Worm (Caenorhabditis elegans) whole organism, late embryonic: ENCODE measurements around the gene srx-8.

Source experiments
- C08G9.2 ChIP-seq: sonication (generic microtip); optimal IDR thresholded peaks from 2 replicates; lab custom pipeline; 2016; ENCODE audit warnings: mild to moderate bottlenecking, missing genetic modification characterization, moderate library complexity, missing compliant biosample characterization
- T23F11.4 ChIP-seq: fragments of 200-800 bp; sonication (Bioruptor generic); optimal IDR thresholded peaks from 2 replicates; lab custom pipeline; 2018; ENCODE audit warnings: mild to moderate bottlenecking, missing genetic modification characterization, missing compliant biosample characterization
- Y22D7AL.16 ChIP-seq: sonication (generic microtip); optimal IDR thresholded peaks from 2 replicates; lab custom pipeline; 2016; ENCODE audit warnings: missing genetic modification characterization, missing compliant biosample characterization
- ahr-1 ChIP-seq: sonication (generic microtip); optimal IDR thresholded peaks from 2 replicates; lab custom pipeline; 2016; ENCODE audit warnings: missing genetic modification characterization, missing compliant biosample characterization
- ama-1 ChIP-seq: fragments of 150-350 bp; optimal IDR thresholded peaks from 2 replicates; lab custom pipeline; 2014
- ceh-18 ChIP-seq: sonication (generic microtip); optimal IDR thresholded peaks from 2 replicates; lab custom pipeline; 2016; ENCODE audit warnings: missing genetic modification characterization, missing compliant biosample characterization
- ceh-2 ChIP-seq: sonication (generic microtip); optimal IDR thresholded peaks from 2 replicates; lab custom pipeline; 2016; ENCODE audit warnings: missing genotype, missing genetic modification characterization, missing compliant biosample characterization
- ceh-22 ChIP-seq: sonication (generic microtip); optimal IDR thresholded peaks from 2 replicates; lab custom pipeline; 2017; ENCODE audit warnings: missing biosample characterization, missing genetic modification characterization
- ceh-24 ChIP-seq: sonication (generic microtip); optimal IDR thresholded peaks from 2 replicates; lab custom pipeline; 2016; ENCODE audit warnings: mild to moderate bottlenecking, missing genetic modification characterization, missing compliant biosample characterization
- ceh-30 ChIP-seq: fragments of 150-350 bp; optimal IDR thresholded peaks from 2 replicates; lab custom pipeline; 2014; ENCODE audit warnings: missing biosample characterization, missing genetic modification characterization
- ceh-31 ChIP-seq: sonication (generic microtip); optimal IDR thresholded peaks from 2 replicates; lab custom pipeline; 2016; ENCODE audit warnings: missing genetic modification characterization, missing compliant biosample characterization
- ceh-6 ChIP-seq: fragments of 200-800 bp; sonication (Bioruptor generic); optimal IDR thresholded peaks from 2 replicates; lab custom pipeline; 2018; ENCODE audit warnings: mild to moderate bottlenecking, missing genetic modification characterization, missing compliant biosample characterization
- ceh-9 ChIP-seq: sonication (generic microtip); optimal IDR thresholded peaks from 2 replicates; lab custom pipeline; 2016; ENCODE audit warnings: mild to moderate bottlenecking, missing genetic modification characterization, inconsistent platforms, missing compliant biosample characterization
- che-1 ChIP-seq: sonication (generic microtip); optimal IDR thresholded peaks from 2 replicates; lab custom pipeline; 2016; ENCODE audit warnings: mild to moderate bottlenecking, missing genetic modification characterization, missing compliant biosample characterization
- dmd-4 ChIP-seq: sonication (generic microtip); optimal IDR thresholded peaks from 2 replicates; lab custom pipeline; 2016; ENCODE audit warnings: borderline replicate concordance, missing genetic modification characterization, missing compliant biosample characterization
- ets-4 ChIP-seq: sonication (generic microtip); optimal IDR thresholded peaks from 2 replicates; lab custom pipeline; 2016; ENCODE audit warnings: missing genetic modification characterization, missing compliant biosample characterization
- fax-1 ChIP-seq: sonication (generic microtip); optimal IDR thresholded peaks from 2 replicates; lab custom pipeline; 2016; ENCODE audit warnings: missing genotype, missing genetic modification characterization, missing compliant biosample characterization
- fkh-10 ChIP-seq: fragments of 150-350 bp; optimal IDR thresholded peaks from 2 replicates; lab custom pipeline; 2014; ENCODE audit warnings: missing biosample characterization, missing genetic modification reagents, missing genetic modification characterization
- fkh-6 ChIP-seq: sonication (generic microtip); optimal IDR thresholded peaks from 2 replicates; lab custom pipeline; 2016; ENCODE audit warnings: missing genetic modification characterization, missing compliant biosample characterization
- hlh-8 ChIP-seq: sonication (generic microtip); optimal IDR thresholded peaks from 2 replicates; lab custom pipeline; 2016; ENCODE audit warnings: missing genotype, missing genetic modification characterization, missing compliant biosample characterization
- lim-6 ChIP-seq: sonication (generic microtip); optimal IDR thresholded peaks from 2 replicates; lab custom pipeline; 2016; ENCODE audit warnings: missing genetic modification characterization, missing compliant biosample characterization
- lin-11 ChIP-seq: fragments of 200-800 bp; sonication (Bioruptor generic); optimal IDR thresholded peaks from 2 replicates; lab custom pipeline; 2018; ENCODE audit warnings: mild to moderate bottlenecking, missing genetic modification characterization, missing compliant biosample characterization
- madf-2 ChIP-seq: sonication (generic microtip); optimal IDR thresholded peaks from 2 replicates; lab custom pipeline; 2017; ENCODE audit warnings: missing genetic modification characterization, missing compliant biosample characterization
- mec-3 ChIP-seq: sonication (generic microtip); optimal IDR thresholded peaks from 2 replicates; lab custom pipeline; 2016; ENCODE audit warnings: borderline replicate concordance, missing genetic modification characterization, missing compliant biosample characterization
- nfya-1 ChIP-seq: sonication (generic microtip); optimal IDR thresholded peaks from 2 replicates; lab custom pipeline; 2017; ENCODE audit warnings: missing genetic modification characterization, mild to moderate bottlenecking, missing compliant biosample characterization, antibody characterized with exemption, moderate library complexity
- nhr-11 ChIP-seq: fragments of 150-350 bp; optimal IDR thresholded peaks from 2 replicates; lab custom pipeline; 2014; ENCODE audit warnings: missing biosample characterization, missing genetic modification characterization
- nhr-232 ChIP-seq: sonication (generic microtip); optimal IDR thresholded peaks from 2 replicates; lab custom pipeline; 2016; ENCODE audit warnings: missing genetic modification characterization, missing compliant biosample characterization
- npax-4 ChIP-seq: sonication (generic microtip); optimal IDR thresholded peaks from 2 replicates; lab custom pipeline; 2016; ENCODE audit warnings: missing genetic modification characterization, missing compliant biosample characterization
- odd-2 ChIP-seq: sonication (generic microtip); optimal IDR thresholded peaks from 2 replicates; lab custom pipeline; 2017; ENCODE audit warnings: antibody characterized with exemption, mild to moderate bottlenecking, missing genetic modification characterization, missing compliant biosample characterization
- pha-2 ChIP-seq: sonication (generic microtip); optimal IDR thresholded peaks from 2 replicates; lab custom pipeline; 2017; ENCODE audit warnings: mild to moderate bottlenecking, missing genetic modification characterization, missing compliant biosample characterization
- pros-1 ChIP-seq: fragments of 150-350 bp; optimal IDR thresholded peaks from 2 replicates; lab custom pipeline; 2014; ENCODE audit warnings: missing biosample characterization, missing genetic modification reagents, missing genetic modification characterization
- ref-2 ChIP-seq: sonication (generic microtip); optimal IDR thresholded peaks from 2 replicates; lab custom pipeline; 2016; ENCODE audit warnings: missing genetic modification characterization, missing compliant biosample characterization
- rnt-1 ChIP-seq: sonication (generic microtip); optimal IDR thresholded peaks from 2 replicates; lab custom pipeline; 2016; ENCODE audit warnings: missing genetic modification characterization, missing compliant biosample characterization
- sdc-2 ChIP-seq: sonication (generic microtip); optimal IDR thresholded peaks from 2 replicates; lab custom pipeline; 2016; ENCODE audit warnings: missing genotype, missing genetic modification characterization, missing compliant biosample characterization
- sox-4 ChIP-seq: sonication (generic microtip); optimal IDR thresholded peaks from 2 replicates; lab custom pipeline; 2017; ENCODE audit warnings: mild to moderate bottlenecking, missing genetic modification characterization, inconsistent platforms, missing compliant biosample characterization
- syd-9 ChIP-seq: sonication (generic microtip); optimal IDR thresholded peaks from 2 replicates; lab custom pipeline; 2016; ENCODE audit warnings: mild to moderate bottlenecking, missing genetic modification characterization, moderate library complexity, missing compliant biosample characterization
- tbx-2 ChIP-seq: sonication (generic microtip); optimal IDR thresholded peaks from 2 replicates; lab custom pipeline; 2016; ENCODE audit warnings: missing genetic modification characterization, missing compliant biosample characterization
- unc-42 ChIP-seq: sonication (generic microtip); optimal IDR thresholded peaks from 2 replicates; lab custom pipeline; 2016; ENCODE audit warnings: missing genotype, missing genetic modification characterization, missing compliant biosample characterization
- unc-86 ChIP-seq: sonication (generic microtip); optimal IDR thresholded peaks from 2 replicates; lab custom pipeline; 2016; ENCODE audit warnings: missing genetic modification characterization, missing compliant biosample characterization

The srx-8 gene

ce11 chrV:553067-553466 lies 2.9 kb downstream of the srx-8 start, which contains the start of gene C14C6.8:
C14C6.8 (minus strand) TSS chrV:553167.
- no peak for TF ChIP-seq nhr-232
- no peak for TF ChIP-seq ceh-18 (tag; lab: Kevin White, UChicago)
- TF ChIP-seq dmd-4: no peak
- no peak for TF ChIP-seq ceh-9
- TF ChIP-seq lin-11 (tag; lab: Kevin White, UChicago): no peak
- no peak for TF ChIP-seq ceh-22 (tag; lab: Kevin White, UChicago)
- TF ChIP-seq C08G9.2 (tag; lab: Kevin White, UChicago): no peak

ce11 chrV:552406-552805 lies 3.5 kb downstream of the srx-8 start:
- no peak for TF ChIP-seq rnt-1 (tag; lab: Kevin White, UChicago)

DNA sequence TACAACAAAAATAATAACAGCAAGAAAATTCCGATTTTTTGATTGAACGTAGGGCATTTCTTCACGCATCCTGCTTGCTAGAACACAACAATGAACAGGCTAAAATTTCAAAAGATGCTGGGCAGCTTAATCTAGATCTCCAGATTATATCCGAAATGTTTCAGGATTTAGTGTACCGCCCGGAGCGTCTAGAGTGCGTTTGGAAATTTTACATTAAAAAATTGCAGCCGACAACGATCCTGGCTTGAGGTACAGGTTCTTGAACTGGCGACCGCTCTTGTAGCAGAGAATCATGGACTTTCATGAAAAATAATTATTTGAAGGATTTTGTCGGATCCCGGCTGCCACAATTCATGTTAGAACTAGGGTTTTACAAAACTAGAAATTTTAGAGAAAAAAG lies 8.0 kb downstream of the srx-8 start, which contains the start of gene C14C6.6:
Gene C14C6.6, minus strand, starts transcription at position 101 of the 400 bp plus-strand sequence.
- TF ChIP-seq ama-1 (lab: Kevin White, UChicago): no peak
- TF ChIP-seq tbx-2 (tag; lab: Kevin White, UChicago): no peak
- no peak for TF ChIP-seq ceh-31 (tag; lab: Kevin White, UChicago)
- no peak for TF ChIP-seq T23F11.4 (GFP tag; lab: Kevin White, UChicago)
- TF ChIP-seq, all 69 proteins: peak for 0

DNA sequence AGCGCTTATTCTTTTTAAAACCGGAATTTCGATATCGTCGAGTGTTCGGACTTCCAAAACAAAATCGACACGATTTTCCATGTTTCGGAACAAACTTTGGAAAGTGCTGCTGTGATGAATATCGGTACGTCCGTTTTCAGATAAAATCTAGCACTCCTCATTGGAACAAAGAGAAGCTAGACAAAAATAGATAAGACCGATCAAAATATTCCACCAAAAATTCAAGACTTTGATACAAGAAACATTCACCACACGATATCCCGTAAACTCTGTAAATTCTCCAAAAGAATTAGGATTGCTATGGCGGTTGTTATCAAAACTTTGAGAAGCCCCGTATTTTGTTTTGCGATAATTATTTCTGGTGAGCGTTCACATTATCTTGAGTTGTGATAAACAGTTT lies 12.8 kb downstream of the srx-8 start, which contains the start of gene C14C6.3:
Gene C14C6.3, plus strand, starts transcription at position 301 of the 400 bp plus-strand sequence.
- TF ChIP-seq ref-2 (no peak), nfya-1 (tag; lab: Kevin White, UChicago) (no peak)

DNA sequence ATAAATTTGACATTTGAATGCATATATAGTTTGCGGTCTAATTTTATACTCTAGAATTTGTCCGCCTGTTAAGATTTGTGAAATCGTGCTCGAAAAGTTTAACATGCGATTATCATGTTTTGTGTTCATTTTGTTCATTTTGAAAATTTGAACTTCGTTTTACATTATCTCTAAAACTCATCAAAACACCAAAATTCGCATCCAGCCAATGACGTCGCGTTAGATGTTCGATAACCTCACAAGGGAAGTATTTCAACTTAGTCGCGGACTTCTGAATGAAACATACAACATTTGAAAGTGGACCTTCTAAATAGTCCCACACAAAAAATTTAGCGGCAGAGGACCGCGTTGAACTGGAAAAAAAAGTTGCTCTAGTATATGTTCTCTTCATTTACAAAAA lies 14.5 kb downstream of the srx-8 start:
- no peak for TF ChIP-seq Y22D7AL.16 (tag; lab: Kevin White, UChicago)
- TF ChIP-seq sdc-2 (tag; lab: Kevin White, UChicago): no peak
- TF ChIP-seq pros-1: no peak
- no peak for TF ChIP-seq syd-9 (tag; lab: Kevin White, UChicago)
- TF ChIP-seq unc-86 (tag; lab: Kevin White, UChicago): no peak
- no peak for TF ChIP-seq dmd-4
- TF ChIP-seq sox-4 (tag; lab: Kevin White, UChicago): no peak
- no peak for TF ChIP-seq ceh-30 (tag; lab: Kevin White, UChicago)
- no peak for TF ChIP-seq mec-3 (tag; lab: Kevin White, UChicago)
- no peak for TF ChIP-seq ahr-1 (tag; lab: Kevin White, UChicago)
- no peak for TF ChIP-seq ceh-24
- TF ChIP-seq ets-4 (tag; lab: Kevin White, UChicago): no peak
- no peak for TF ChIP-seq unc-42
- TF ChIP-seq lim-6 (tag; lab: Kevin White, UChicago): no peak
- no peak for TF ChIP-seq madf-2 (tag; lab: Kevin White, UChicago)
- TF ChIP-seq fax-1 (tag; lab: Kevin White, UChicago): no peak

- no peak for TF ChIP-seq sdc-2 (tag; lab: Kevin White, UChicago)
- no peak for TF ChIP-seq hlh-8 (tag; lab: Kevin White, UChicago)
- TF ChIP-seq ama-1 (lab: Kevin White, UChicago): no peak
- TF ChIP-seq ceh-22 (tag; lab: Kevin White, UChicago): no peak
- no peak for TF ChIP-seq sox-4 (tag; lab: Kevin White, UChicago)
- no peak for TF ChIP-seq unc-42
- TF ChIP-seq fkh-6 (tag; lab: Kevin White, UChicago): no peak
- no peak for TF ChIP-seq npax-4 (tag; lab: Kevin White, UChicago)
- TF ChIP-seq che-1: no peak
- no peak for TF ChIP-seq tbx-2 (tag; lab: Kevin White, UChicago)
- TF ChIP-seq ahr-1 (tag; lab: Kevin White, UChicago): no peak
- no peak for TF ChIP-seq nhr-232
- TF ChIP-seq fkh-10: no peak
- TF ChIP-seq odd-2: no peak
- TF ChIP-seq ceh-2: no peak
- no peak for TF ChIP-seq pha-2 (tag; lab: Kevin White, UChicago)
- no peak for TF ChIP-seq nhr-11 (tag; lab: Kevin White, UChicago)
- no peak for TF ChIP-seq ceh-6 (GFP tag; lab: Kevin White, UChicago)
Measured at ce11 chrV:539040-539510, 16.9 kb downstream of the srx-8 start, which contains the start of gene nhr-155. nhr-155 (plus strand) TSS chrV:539460.
